Worm (Caenorhabditis elegans) whole organism, young adult: Measurements from ENCODE around the gene R08C7.12.
A peak's percentile ranks its signal among the peaks of the same experiment; 100 is the strongest.

Source experiments
- B0261.1 ChIP-seq: sonication (generic microtip); optimal IDR thresholded peaks from 2 replicates; lab custom pipeline; 2016; ENCODE audit warnings: mild to moderate bottlenecking, missing genetic modification characterization, moderate library complexity, missing compliant biosample characterization
- F22D6.2 ChIP-seq: sonication (generic microtip); optimal IDR thresholded peaks from 2 replicates; lab custom pipeline; 2016; ENCODE audit warnings: mild to moderate bottlenecking, missing genetic modification characterization, missing compliant biosample characterization
- F23B12.7 ChIP-seq: sonication (generic microtip); optimal IDR thresholded peaks from 2 replicates; lab custom pipeline; 2017; ENCODE audit warnings: missing genetic modification characterization, mild to moderate bottlenecking, missing compliant biosample characterization, antibody characterized with exemption, moderate library complexity; ENCODE audit not compliant: insufficient read depth
- F39B2.1 ChIP-seq: fragments of 200-800 bp; sonication (Bioruptor generic); IDR thresholded peaks from 2 replicates; pipeline ENCODE4 v1.3.6; 2022; ENCODE audit warnings: missing genetic modification reagents, missing genetic modification characterization, missing compliant biosample characterization
- F55B11.4 ChIP-seq: sonication (generic microtip); optimal IDR thresholded peaks from 2 replicates; lab custom pipeline; 2016; ENCODE audit warnings: missing compliant biosample characterization, missing genetic modification characterization, borderline replicate concordance; ENCODE audit not compliant: insufficient read depth
- T07F8.4 ChIP-seq: sonication (generic microtip); optimal IDR thresholded peaks from 2 replicates; lab custom pipeline; 2016; ENCODE audit warnings: mild to moderate bottlenecking, missing genetic modification characterization, moderate library complexity, missing compliant biosample characterization
- T26A5.8 ChIP-seq: sonication (generic microtip); optimal IDR thresholded peaks from 2 replicates; lab custom pipeline; 2016; ENCODE audit warnings: missing genetic modification characterization, missing compliant biosample characterization
- Y53F4B.3 ChIP-seq: fragments of 200-800 bp; sonication (Bioruptor generic); IDR thresholded peaks from 2 replicates; pipeline ENCODE4 v1.3.6; 2022; ENCODE audit warnings: missing genetic modification reagents, missing genetic modification characterization, missing compliant biosample characterization
- Y67H2A.10 ChIP-seq: fragments of 200-800 bp; sonication (Bioruptor generic); conservative IDR thresholded peaks from 2 replicates; pipeline ENCODE4 v1.3.6; 2022; ENCODE audit warnings: missing genetic modification reagents, missing genetic modification characterization, missing compliant biosample characterization
- ZK185.1 ChIP-seq: sonication (generic microtip); optimal IDR thresholded peaks from 2 replicates; lab custom pipeline; 2016; ENCODE audit warnings: mild to moderate bottlenecking, missing genetic modification characterization, missing compliant biosample characterization; ENCODE audit not compliant: poor library complexity, severe bottlenecking
- ama-1 ChIP-seq, 3 experiments: fragments of 150-350 bp in 1 of 3; sonication (generic microtip) in 2 of 3; optimal IDR thresholded peaks; 2 replicates each; lab custom pipeline; 2014 to 2018; ENCODE audit warnings: missing biosample characterization in 2 of 3, missing genetic modification characterization in 2 of 3, missing genetic modification reagents in 2 of 3
- aptf-3 ChIP-seq: fragments of 200-800 bp; sonication (Bioruptor generic); IDR thresholded peaks from 2 replicates; pipeline ENCODE4 v1.3.6; 2022; ENCODE audit warnings: missing genetic modification characterization, missing compliant biosample characterization
- atf-7 ChIP-seq: sonication (generic microtip); optimal IDR thresholded peaks from 2 replicates; lab custom pipeline; 2017; ENCODE audit warnings: mild to moderate bottlenecking, missing genetic modification characterization, missing compliant biosample characterization
- bed-1 ChIP-seq: fragments of 200-800 bp; sonication (Bioruptor generic); IDR thresholded peaks from 2 replicates; pipeline ENCODE4 v1.3.6; 2022; ENCODE audit warnings: missing genetic modification reagents, missing genetic modification characterization, missing compliant biosample characterization
- cebp-1 ChIP-seq, 2 experiments: fragments of 200-800 bp in 1 of 2; sonication (Bioruptor generic) in 1 of 2; sonication (generic microtip) in 1 of 2; IDR thresholded peaks in 1 of 2; optimal IDR thresholded peaks in 1 of 2; 2 replicates each; pipeline versions ENCODE4 v1.3.6 to Lab custom; 2017 to 2022; ENCODE audit warnings: missing compliant biosample characterization in 2 of 2, missing genetic modification characterization in 2 of 2, mild to moderate bottlenecking in 1 of 2, missing genetic modification reagents in 1 of 2, moderate library complexity in 1 of 2
- cebp-2 ChIP-seq: fragments of 200-800 bp; sonication (Bioruptor generic); IDR thresholded peaks from 2 replicates; pipeline ENCODE4 v1.3.6; 2022; ENCODE audit warnings: missing genetic modification characterization, missing compliant biosample characterization
- ceh-27 ChIP-seq: fragments of 200-800 bp; sonication (Bioruptor generic); optimal IDR thresholded peaks from 2 replicates; lab custom pipeline; 2018; ENCODE audit warnings: mild to moderate bottlenecking, missing genetic modification characterization, moderate library complexity, missing compliant biosample characterization
- ceh-40 ChIP-seq: fragments of 200-800 bp; sonication (Bioruptor generic); IDR thresholded peaks from 2 replicates; pipeline ENCODE4 v1.3.6; 2022; ENCODE audit warnings: missing genetic modification characterization, missing compliant biosample characterization
- die-1 ChIP-seq: sonication (generic microtip); optimal IDR thresholded peaks from 2 replicates; lab custom pipeline; 2016; ENCODE audit warnings: missing genotype, mild to moderate bottlenecking, missing genetic modification characterization, missing compliant biosample characterization
- dox-1 ChIP-seq: fragments of 200-800 bp; sonication (Bioruptor generic); IDR thresholded peaks from 2 replicates; pipeline ENCODE4 v1.3.6; 2022; ENCODE audit warnings: missing genetic modification reagents, missing genetic modification characterization, missing compliant biosample characterization
- egl-44 ChIP-seq: fragments of 200-800 bp; sonication (Bioruptor generic); IDR thresholded peaks from 2 replicates; pipeline ENCODE4 v1.3.6; 2022; ENCODE audit warnings: missing genetic modification reagents, missing genetic modification characterization, missing compliant biosample characterization
- egrh-3 ChIP-seq: fragments of 200-800 bp; sonication (Bioruptor generic); IDR thresholded peaks from 2 replicates; pipeline ENCODE4 v1.3.6; 2022; ENCODE audit warnings: missing genetic modification reagents, missing genetic modification characterization, missing compliant biosample characterization
- ekl-4 ChIP-seq: fragments of 200-800 bp; sonication (Bioruptor generic); IDR thresholded peaks from 2 replicates; pipeline ENCODE4 v1.3.6; 2022; ENCODE audit warnings: missing genetic modification reagents, missing genetic modification characterization, missing compliant biosample characterization
- ets-4 ChIP-seq: fragments of 200-800 bp; sonication (Bioruptor generic); optimal IDR thresholded peaks from 2 replicates; lab custom pipeline; 2018; ENCODE audit warnings: mild to moderate bottlenecking, missing genetic modification characterization, missing compliant biosample characterization
- hrde-1 ChIP-seq: sonication (generic microtip); optimal IDR thresholded peaks from 2 replicates; lab custom pipeline; 2016; ENCODE audit warnings: missing genetic modification characterization, mild to moderate bottlenecking, missing compliant biosample characterization, moderate library complexity, missing genotype, missing genetic modification reagents, borderline replicate concordance
- hsf-1 ChIP-seq: fragments of 200-800 bp; sonication (Bioruptor generic); IDR thresholded peaks from 2 replicates; pipeline ENCODE4 v1.3.6; 2022; ENCODE audit warnings: missing genetic modification reagents, missing genetic modification characterization, missing compliant biosample characterization
- let-526 ChIP-seq: fragments of 200-800 bp; sonication (Bioruptor generic); IDR thresholded peaks from 2 replicates; pipeline ENCODE4 v1.3.6; 2022; ENCODE audit warnings: missing genetic modification reagents, missing genetic modification characterization, missing compliant biosample characterization
- let-607 ChIP-seq, 2 experiments: fragments of 200-800 bp in 1 of 2; sonication (Bioruptor generic) in 1 of 2; sonication (generic microtip) in 1 of 2; optimal IDR thresholded peaks; 2 replicates each; lab custom pipeline; 2016 to 2018; ENCODE audit warnings: mild to moderate bottlenecking in 2 of 2, missing compliant biosample characterization in 2 of 2, missing genetic modification characterization in 2 of 2, moderate library complexity in 2 of 2, missing genotype in 1 of 2
- lin-26 ChIP-seq: fragments of 200-800 bp; sonication (Bioruptor generic); IDR thresholded peaks from 2 replicates; pipeline ENCODE4 v1.3.6; 2022; ENCODE audit warnings: missing genetic modification reagents, missing genetic modification characterization, missing compliant biosample characterization
- lin-54 ChIP-seq: fragments of 200-800 bp; sonication (Bioruptor generic); optimal IDR thresholded peaks from 2 replicates; lab custom pipeline; 2018; ENCODE audit warnings: mild to moderate bottlenecking, missing genetic modification characterization, missing compliant biosample characterization
- madf-3 ChIP-seq: fragments of 200-800 bp; sonication (Bioruptor generic); IDR thresholded peaks from 2 replicates; pipeline ENCODE4 v1.3.6; 2022; ENCODE audit warnings: missing genetic modification reagents, missing genetic modification characterization, missing compliant biosample characterization
- madf-8 ChIP-seq: fragments of 200-800 bp; sonication (Bioruptor generic); conservative IDR thresholded peaks from 2 replicates; pipeline ENCODE4 v1.3.6; 2022; ENCODE audit warnings: missing genetic modification reagents, missing genetic modification characterization, missing compliant biosample characterization
- nhr-179 ChIP-seq: sonication (generic microtip); optimal IDR thresholded peaks from 2 replicates; lab custom pipeline; 2016; ENCODE audit warnings: mild to moderate bottlenecking, missing genetic modification characterization, missing compliant biosample characterization
- nhr-80 ChIP-seq: sonication (generic microtip); optimal IDR thresholded peaks from 2 replicates; lab custom pipeline; 2016; ENCODE audit warnings: missing genetic modification characterization, missing compliant biosample characterization
- nhr-90 ChIP-seq: sonication (generic microtip); optimal IDR thresholded peaks from 2 replicates; lab custom pipeline; 2016; ENCODE audit warnings: missing genotype, mild to moderate bottlenecking, missing genetic modification characterization, missing compliant biosample characterization
- repo-1 ChIP-seq: sonication (generic microtip); optimal IDR thresholded peaks from 2 replicates; lab custom pipeline; 2017; ENCODE audit warnings: mild to moderate bottlenecking, missing genetic modification characterization, missing compliant biosample characterization
- sea-2 ChIP-seq: fragments of 200-800 bp; sonication (Bioruptor generic); IDR thresholded peaks from 2 replicates; pipeline ENCODE4 v1.3.6; 2022; ENCODE audit warnings: missing genetic modification characterization, missing compliant biosample characterization
- snpc-1.1 ChIP-seq: sonication (generic microtip); optimal IDR thresholded peaks from 2 replicates; lab custom pipeline; 2017; ENCODE audit warnings: missing genetic modification characterization, mild to moderate bottlenecking, missing compliant biosample characterization, antibody characterized with exemption, moderate library complexity, missing genotype, missing genetic modification reagents; ENCODE audit not compliant: insufficient read depth
- snpc-3.4 ChIP-seq: sonication (generic microtip); optimal IDR thresholded peaks from 2 replicates; lab custom pipeline; 2017; ENCODE audit warnings: missing genetic modification characterization, mild to moderate bottlenecking, missing compliant biosample characterization, antibody characterized with exemption, moderate library complexity, missing genotype, missing genetic modification reagents
- snpc-4 ChIP-seq, 5 experiments: fragments of 150-350 bp in 1 of 5; sonication (generic microtip) in 4 of 5; optimal IDR thresholded peaks; 2 replicates each; lab custom pipeline; 2014 to 2018; ENCODE audit warnings: missing genetic modification characterization in 5 of 5, missing biosample characterization in 3 of 5, antibody characterized with exemption in 2 of 5, mild to moderate bottlenecking in 2 of 5, missing compliant biosample characterization in 2 of 5, missing genotype in 2 of 5, moderate library complexity in 2 of 5, missing genetic modification reagents in 1 of 5
- xnd-1 ChIP-seq: sonication (generic microtip); optimal IDR thresholded peaks from 2 replicates; lab custom pipeline; 2016; ENCODE audit warnings: missing genotype, missing genetic modification reagents, missing genetic modification characterization, missing compliant biosample characterization
- zfh-2 ChIP-seq: fragments of 200-800 bp; sonication (Bioruptor generic); conservative IDR thresholded peaks from 2 replicates; pipeline ENCODE4 v1.3.6; 2022; ENCODE audit warnings: missing genetic modification reagents, missing genetic modification characterization, missing compliant biosample characterization
- zim-3 ChIP-seq: sonication (generic microtip); optimal IDR thresholded peaks from 2 replicates; lab custom pipeline; 2017; ENCODE audit warnings: mild to moderate bottlenecking, missing genetic modification characterization, moderate library complexity, missing compliant biosample characterization
- ztf-3 ChIP-seq: fragments of 200-800 bp; sonication (Bioruptor generic); optimal IDR thresholded peaks from 2 replicates; lab custom pipeline; 2018; ENCODE audit warnings: mild to moderate bottlenecking, missing genetic modification characterization, missing compliant biosample characterization

The R08C7.12 gene

DNA sequence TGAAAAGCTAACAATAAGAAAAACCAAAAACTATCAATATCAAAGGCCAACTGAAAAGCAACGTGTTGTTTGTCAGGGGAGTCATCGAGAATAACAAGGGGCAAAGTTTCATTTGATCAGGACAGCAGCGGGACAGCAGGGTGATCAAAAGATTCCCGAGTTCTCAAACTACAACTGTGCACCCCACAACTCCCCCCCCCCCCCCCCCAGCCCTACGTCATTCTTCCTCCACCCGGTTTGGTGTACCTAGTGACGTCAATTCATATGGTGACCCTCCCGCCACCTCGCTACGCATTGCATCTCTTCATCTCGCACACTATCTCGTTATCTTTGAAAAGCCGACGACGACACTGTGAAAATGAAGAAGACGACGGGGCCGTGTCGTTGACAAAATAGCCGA is 24.2 kb downstream of the R08C7.12 start (continued):
- TF ChIP-seq nhr-90 = no peak
- TF ChIP-seq ztf-3 (GFP tag; lab: Kevin White, UChicago) = no peak
- TF ChIP-seq snpc-1.1 = no peak
- no peak for TF ChIP-seq hsf-1 (GFP tag; lab: Robert Waterston, UW)
- TF ChIP-seq ekl-4 = no peak
- no peak for TF ChIP-seq egl-44
- TF ChIP-seq T07F8.4 (tag; lab: Kevin White, UChicago) = no peak
- TF ChIP-seq egrh-3 (GFP tag; lab: Robert Waterston, UW) = peak; percentile 51; the same call in 1 of the 2 replicates
- no peak for TF ChIP-seq ets-4 (GFP tag; lab: Kevin White, UChicago)
- no peak for TF ChIP-seq snpc-4 (GFP tag; optimal IDR thresholded peaks at IDR 0.05; lab: Kevin White, UChicago)
- no peak for TF ChIP-seq snpc-4 (tag; optimal IDR thresholded peaks at IDR 0.05; lab: Kevin White, UChicago)
- TF ChIP-seq aptf-3 (GFP tag; lab: Robert Waterston, UW) = no peak
- TF ChIP-seq F39B2.1 = no peak
- no peak for TF ChIP-seq F23B12.7 (tag; lab: Kevin White, UChicago)
- TF ChIP-seq Y53F4B.3 = no peak

DNA sequence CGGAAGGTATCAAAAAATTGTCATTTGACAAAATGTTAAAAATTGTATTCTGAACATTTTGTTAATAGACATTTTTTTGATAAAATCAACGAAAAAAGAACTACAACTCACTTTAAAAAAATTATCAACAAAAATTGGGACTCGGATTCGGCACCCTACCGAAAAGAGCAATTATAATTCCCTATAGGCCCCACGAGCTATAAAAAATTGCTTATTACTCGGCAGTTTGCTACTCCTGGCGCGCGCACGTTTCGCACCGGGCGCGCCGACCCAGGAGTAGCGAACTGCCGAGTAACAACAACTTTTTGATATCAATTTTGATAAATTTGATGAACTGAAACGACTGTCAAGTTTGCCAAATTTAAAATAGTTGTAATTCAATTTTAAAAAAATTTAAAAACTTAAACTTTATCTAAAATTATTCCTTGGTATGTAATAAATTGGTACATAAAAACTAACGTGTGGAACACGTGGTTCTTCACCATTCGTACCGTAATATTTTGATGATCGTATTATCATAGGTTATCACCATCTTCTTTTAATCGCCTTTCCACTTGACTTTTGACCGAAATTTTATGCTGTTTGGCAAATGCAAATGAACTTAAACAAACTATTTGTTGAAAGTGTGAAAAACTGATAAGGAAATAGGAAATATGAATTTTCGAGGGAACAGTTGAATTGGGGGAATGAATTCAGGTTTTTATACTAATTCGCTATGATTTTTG is 26.0 kb downstream of the R08C7.12 start:
- TF ChIP-seq ceh-40 = no peak
- no peak for TF ChIP-seq zim-3 (tag; lab: Kevin White, UChicago)
- TF ChIP-seq nhr-80 (tag; lab: Kevin White, UChicago) = peak; percentile 41
- no peak; the same call in 1 of the 2 replicates for TF ChIP-seq dox-1 (GFP tag; lab: Robert Waterston, UW)
- no peak for TF ChIP-seq nhr-179 (tag; lab: Kevin White, UChicago)
- no peak for TF ChIP-seq B0261.1
- no peak for TF ChIP-seq cebp-1 (GFP tag; IDR thresholded peaks at IDR 0.05; lab: Robert Waterston, UW)
- peak; percentile 6 for TF ChIP-seq cebp-1 (tag; optimal IDR thresholded peaks at IDR 0.05; lab: Kevin White, UChicago)
- TF ChIP-seq F55B11.4 (tag; lab: Kevin White, UChicago) = no peak
- TF ChIP-seq cebp-2 (GFP tag; lab: Robert Waterston, UW) = no peak
- TF ChIP-seq snpc-3.4 (tag; lab: Kevin White, UChicago) = no peak
- no peak for TF ChIP-seq ZK185.1 (tag; lab: Kevin White, UChicago)
- TF ChIP-seq F22D6.2 = no peak
- no peak for TF ChIP-seq T26A5.8
- peak; percentile 23 for TF ChIP-seq repo-1 (tag; lab: Kevin White, UChicago)
- TF ChIP-seq let-607 (tag; optimal IDR thresholded peaks at IDR 0.05; lab: Kevin White, UChicago) = peak in 1 of 2 experiments; percentile 17
- 0 out of 2 replicates have a peak, but pooled peaks have one; percentile 10 for TF ChIP-seq bed-1
- TF ChIP-seq Y67H2A.10 (GFP tag; lab: Robert Waterston, UW) = no peak
- TF ChIP-seq madf-3 = 0 out of 2 replicates have a peak, but pooled peaks have one; percentile 50
- peak; percentile 28 for TF ChIP-seq atf-7 (tag; lab: Kevin White, UChicago)
- no peak for TF ChIP-seq lin-54 (GFP tag; lab: Kevin White, UChicago)
- no peak for TF ChIP-seq madf-8 (GFP tag; lab: Robert Waterston, UW)
- no peak for TF ChIP-seq zfh-2 (GFP tag; lab: Robert Waterston, UW)
- no peak for TF ChIP-seq ceh-27 (GFP tag; lab: Kevin White, UChicago)
- no peak for TF ChIP-seq hrde-1 (tag; lab: Kevin White, UChicago)
- TF ChIP-seq ekl-4 = peak; percentile 13; the same call in 1 of the 2 replicates
- TF ChIP-seq xnd-1 = no peak
- TF ChIP-seq sea-2 = no peak
- TF ChIP-seq ama-1 (optimal IDR thresholded peaks at IDR 0.05; lab: Kevin White, UChicago) = no peak
- no peak for TF ChIP-seq ama-1 (GFP tag; optimal IDR thresholded peaks at IDR 0.05; lab: Kevin White, UChicago)
- TF ChIP-seq lin-26 = 0 out of 2 replicates have a peak, but pooled peaks have one; percentile 54
- TF ChIP-seq die-1 = no peak
- TF ChIP-seq let-526 = no peak
